Worm (Caenorhabditis elegans): ENCODE data around the gene algn-14.

algn-14 gene

ce11 chrIV:3803252-3803651, at the start of gene algn-14, which contains the start of gene M02B7.2:
TSS of gene algn-14 (minus strand) at chrIV:3803426.
TSS of gene M02B7.2 (plus strand) at chrIV:3803581.
- TF ChIP-seq aly-2 (tag; optimal IDR thresholded peaks at IDR 0.05) (no peak), tag-97 (GFP tag; IDR thresholded peaks at IDR 0.05) (no peak), hmg-1.1 (GFP tag; IDR thresholded peaks at IDR 0.05) (0 out of 2 replicates have a peak, but pooled peaks have one; percentile 27), unc-62 (GFP tag; optimal IDR thresholded peaks at IDR 0.05 in 1 of 2) (peak in 1 of 2 experiments; percentile 68), unc-62 (tag; optimal IDR thresholded peaks at IDR 0.05) (no peak), gei-8 (GFP tag; optimal IDR thresholded peaks at IDR 0.05) (no peak), nhr-76 (tag; optimal IDR thresholded peaks at IDR 0.05) (no peak), dpl-1 (GFP tag; optimal IDR thresholded peaks at IDR 0.05) (peak; percentile 69), hif-1 (tag; optimal IDR thresholded peaks at IDR 0.05) (peak in 1 of 2 experiments; percentile 81), nhr-6 (tag; optimal IDR thresholded peaks at IDR 0.05) (peak; percentile 34), nhr-237 (tag; optimal IDR thresholded peaks at IDR 0.05) (no peak), dmd-8 (GFP tag; IDR thresholded peaks at IDR 0.05) (no peak), unc-130 (GFP tag; optimal IDR thresholded peaks at IDR 0.05) (peak; percentile 71), nhr-28 (tag; optimal IDR thresholded peaks at IDR 0.05) (peak; percentile 5), dve-1 (tag; optimal IDR thresholded peaks at IDR 0.05; ENCODE audit: insufficient read depth) (peak; percentile 59), nhr-111 (GFP tag; optimal IDR thresholded peaks at IDR 0.05) (no peak), arid-1 (GFP tag; conservative IDR thresholded peaks at IDR 0.05) (no peak), daf-16 (GFP tag; optimal IDR thresholded peaks at IDR 0.05) (no peak), daf-16 (tag; optimal IDR thresholded peaks at IDR 0.05) (peak; percentile 60), egl-43 (GFP tag; IDR thresholded peaks at IDR 0.05) (no peak), dmd-6 (GFP tag; IDR thresholded peaks at IDR 0.05) (peak; percentile 47; the same call in 1 of the 2 replicates), madf-9 (GFP tag; conservative IDR thresholded peaks at IDR 0.05) (peak; percentile 25; the same call in 1 of the 2 replicates), R02D3.7 (tag; optimal IDR thresholded peaks at IDR 0.05) (peak; percentile 81), hlh-30 (tag; optimal IDR thresholded peaks at IDR 0.05; ENCODE audit: insufficient read depth) (peak; percentile 42), ZK337.2 (GFP tag; IDR thresholded peaks at IDR 0.05) (peak; percentile 83; the same call in 1 of the 2 replicates), aha-1 (tag) (no peak), ztf-7 (tag; optimal IDR thresholded peaks at IDR 0.05) (peak; percentile 42), jun-1 (tag; optimal IDR thresholded peaks at IDR 0.05) (no peak), nhr-102 (tag; optimal IDR thresholded peaks at IDR 0.05) (peak; percentile 49), nhr-25 (tag; optimal IDR thresholded peaks at IDR 0.05; ENCODE audit: borderline replicate concordance, insufficient read depth) (no peak), nhr-11 (tag; optimal IDR thresholded peaks at IDR 0.05) (peak; percentile 11), hlh-11 (tag; optimal IDR thresholded peaks at IDR 0.05) (peak; percentile 7), lin-38 (GFP tag; IDR thresholded peaks at IDR 0.05) (peak; percentile 49), mes-2 (tag; optimal IDR thresholded peaks at IDR 0.05; ENCODE audit: poor library complexity, severe bottlenecking) (peak; percentile 98), mep-1 (tag; optimal IDR thresholded peaks at IDR 0.05) (peak; percentile 55), lsy-2 (tag; optimal IDR thresholded peaks at IDR 0.05) (peak in 1 of 2 experiments; percentile 83)

DNA sequence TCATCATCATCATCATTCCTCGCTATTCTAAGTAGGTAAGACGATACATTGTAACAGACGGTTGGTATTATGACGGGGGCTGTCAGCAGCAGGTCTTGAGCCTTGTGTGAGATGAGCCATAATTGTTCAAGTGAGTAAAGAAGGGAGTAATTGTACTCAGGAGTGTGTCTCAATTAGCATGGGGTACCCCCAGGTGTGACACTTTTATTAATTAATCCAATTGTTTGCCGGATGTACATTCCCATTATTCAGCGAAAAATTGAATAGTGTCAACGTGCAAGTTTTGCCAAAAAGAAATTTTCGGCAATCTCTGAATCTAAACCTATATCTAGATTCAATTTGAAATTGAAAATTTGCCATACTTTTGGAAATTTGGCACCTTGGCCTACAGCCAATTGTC, 45.8 kb upstream of the algn-14 start:
- TF ChIP-seq ceh-62 (tag; optimal IDR thresholded peaks at IDR 0.05) (no peak), Y75B8A.6 (GFP tag; IDR thresholded peaks at IDR 0.05) (no peak), zfp-2 (tag; optimal IDR thresholded peaks at IDR 0.05) (no peak), nhr-77 (tag; optimal IDR thresholded peaks at IDR 0.05) (no peak), hif-1 (tag; optimal IDR thresholded peaks at IDR 0.05) (no peak), F44E2.7 (GFP tag; IDR thresholded peaks at IDR 0.05) (no peak), D1046.2 (GFP tag; IDR thresholded peaks at IDR 0.05) (no peak), madf-9 (GFP tag; conservative IDR thresholded peaks at IDR 0.05) (no peak), pha-4 (GFP tag; IDR thresholded peaks at IDR 0.05) (no peak), pha-4 (tag; optimal IDR thresholded peaks at IDR 0.05) (no peak), egl-43 (GFP tag; IDR thresholded peaks at IDR 0.05) (no peak), F37D6.2 (tag; optimal IDR thresholded peaks at IDR 0.05) (no peak), mdt-29 (GFP tag; IDR thresholded peaks at IDR 0.05) (no peak), nhr-6 (tag; optimal IDR thresholded peaks at IDR 0.05) (no peak)

Measured in whole organism, L4 larva.